Worm (Caenorhabditis elegans) whole organism, mixed stage, embryonic: ENCODE data around the gene srx-93.

Source experiments
- ceh-39 ChIP-seq: fragments of 150-350 bp; optimal IDR thresholded peaks from 2 replicates; lab custom pipeline; 2014; ENCODE audit warnings: missing biosample characterization, missing genetic modification characterization
- ztf-11 ChIP-seq: fragments of 150-350 bp; optimal IDR thresholded peaks from 2 replicates; lab custom pipeline; 2014; ENCODE audit warnings: missing biosample characterization, missing genetic modification characterization

DNA sequence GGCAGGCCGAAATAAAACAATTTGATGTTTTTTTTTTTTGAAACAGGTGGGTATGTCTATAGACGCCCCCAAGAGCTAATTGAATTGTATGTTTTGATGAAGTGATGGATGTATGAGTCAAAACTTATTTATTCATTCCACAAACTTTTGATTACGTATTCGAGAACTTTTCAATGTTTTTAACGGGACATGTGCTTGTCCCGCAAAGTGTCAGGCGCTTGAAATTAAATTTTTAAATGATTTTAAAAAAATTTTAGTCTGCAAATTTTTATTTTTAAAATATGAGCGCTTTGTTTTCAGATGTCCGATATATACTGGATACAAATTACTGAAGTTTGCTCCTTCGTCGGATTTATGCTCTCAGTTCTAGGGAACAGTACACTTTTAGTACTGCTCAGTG lies 29.0 kb upstream of the srx-93 start, which contains the start of gene str-114:
- TF ChIP-seq ceh-39 (tag; lab: Kevin White, UChicago), result no peak
- no peak for TF ChIP-seq ztf-11
